Worm (Caenorhabditis elegans) whole organism, mixed stage, embryonic: ENCODE measurements around the gene str-13.

Experiments used
- blmp-1 ChIP-seq: fragments of 150-350 bp; optimal IDR thresholded peaks from 2 replicates; lab custom pipeline; 2014; ENCODE audit warnings: missing biosample characterization, missing genetic modification characterization
- elt-3 ChIP-seq: fragments of 150-350 bp; optimal IDR thresholded peaks from 2 replicates; lab custom pipeline; 2014; ENCODE audit warnings: missing biosample characterization, missing genetic modification characterization
- mab-5 ChIP-seq: fragments of 150-350 bp; optimal IDR thresholded peaks from 2 replicates; lab custom pipeline; 2014; ENCODE audit warnings: missing biosample characterization, missing genetic modification characterization
- mep-1 ChIP-seq: fragments of 150-350 bp; optimal IDR thresholded peaks from 2 replicates; lab custom pipeline; 2017; ENCODE audit warnings: missing biosample characterization, missing genetic modification reagents, missing genetic modification characterization, inconsistent platforms
- nhr-12 ChIP-seq: fragments of 150-350 bp; optimal IDR thresholded peaks from 2 replicates; lab custom pipeline; 2014; ENCODE audit warnings: missing biosample characterization, missing genetic modification characterization
- nhr-237 ChIP-seq: fragments of 150-350 bp; optimal IDR thresholded peaks from 2 replicates; lab custom pipeline; 2014; ENCODE audit warnings: missing biosample characterization, missing genetic modification characterization
- nhr-28 ChIP-seq: fragments of 150-350 bp; optimal IDR thresholded peaks from 2 replicates; lab custom pipeline; 2014; ENCODE audit warnings: missing biosample characterization, missing genetic modification characterization
- pha-4 ChIP-seq: fragments of 150-350 bp; optimal IDR thresholded peaks from 2 replicates; lab custom pipeline; 2018; ENCODE audit warnings: missing biosample characterization, missing genetic modification reagents, missing genetic modification characterization
- snpc-4 ChIP-seq: fragments of 150-350 bp; optimal IDR thresholded peaks from 2 replicates; lab custom pipeline; 2014; ENCODE audit warnings: missing biosample characterization, missing genetic modification characterization
- unc-39 ChIP-seq: fragments of 150-350 bp; optimal IDR thresholded peaks from 2 replicates; lab custom pipeline; 2014; ENCODE audit warnings: missing biosample characterization, missing genetic modification characterization
- unc-62 ChIP-seq: fragments of 150-350 bp; optimal IDR thresholded peaks from 2 replicates; lab custom pipeline; 2014; ENCODE audit warnings: missing biosample characterization, missing genetic modification reagents, missing genetic modification characterization

DNA sequence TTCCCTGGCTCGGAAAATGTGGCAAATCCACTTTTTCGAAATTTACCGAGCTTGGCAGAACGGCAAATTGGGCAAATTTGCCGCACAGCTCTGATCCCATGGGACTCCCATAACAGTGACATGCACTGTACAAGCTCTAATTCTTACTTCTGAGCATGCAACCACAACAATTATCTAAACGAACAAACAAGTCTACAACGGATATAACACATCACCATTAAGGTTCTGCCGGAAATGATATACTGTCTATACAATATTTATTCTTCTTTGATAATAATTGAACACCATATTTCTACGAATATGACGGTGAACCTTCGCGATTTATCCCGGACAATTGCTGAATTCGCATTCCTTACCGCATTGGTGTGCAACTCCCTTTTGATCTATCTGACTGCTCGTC is 1.2 kb upstream of the str-13 start, which contains the start of gene str-33:
- TF ChIP-seq pha-4 (tag; lab: Kevin White, UChicago): no peak
- no peak for TF ChIP-seq mab-5 (tag; lab: Kevin White, UChicago)
- TF ChIP-seq nhr-28 (tag; lab: Kevin White, UChicago): no peak
- TF ChIP-seq unc-39 (tag; lab: Kevin White, UChicago): no peak
- TF ChIP-seq nhr-12 (tag; lab: Kevin White, UChicago): no peak
- no peak for TF ChIP-seq nhr-237 (tag; lab: Kevin White, UChicago)
- TF ChIP-seq mep-1 (tag; lab: Kevin White, UChicago): no peak
- no peak for TF ChIP-seq unc-62 (GFP tag; lab: Kevin White, UChicago)
- TF ChIP-seq snpc-4 (tag; lab: Kevin White, UChicago): no peak
- TF ChIP-seq elt-3 (tag; lab: Kevin White, UChicago): no peak
- no peak for TF ChIP-seq blmp-1
